Worm (Caenorhabditis elegans) whole organism, late embryonic: Measurements from ENCODE around the gene inx-11.

Source experiments
- C38D4.7 ChIP-seq: fragments of 200-800 bp; sonication (Bioruptor generic); optimal IDR thresholded peaks from 2 replicates; lab custom pipeline; 2018; ENCODE audit warnings: mild to moderate bottlenecking, missing genetic modification characterization, moderate library complexity, missing compliant biosample characterization
- F13H6.1 ChIP-seq: sonication (generic microtip); optimal IDR thresholded peaks from 2 replicates; lab custom pipeline; 2016; ENCODE audit warnings: missing genetic modification characterization, missing compliant biosample characterization
- K02D7.2 ChIP-seq: sonication (generic microtip); optimal IDR thresholded peaks from 2 replicates; lab custom pipeline; 2017; ENCODE audit warnings: mild to moderate bottlenecking, missing genetic modification characterization, missing compliant biosample characterization
- K09A11.1 ChIP-seq: sonication (generic microtip); optimal IDR thresholded peaks from 2 replicates; lab custom pipeline; 2017; ENCODE audit warnings: antibody characterized with exemption, mild to moderate bottlenecking, missing genetic modification characterization, missing compliant biosample characterization; ENCODE audit not compliant: insufficient read depth
- Y22D7AL.16 ChIP-seq: sonication (generic microtip); optimal IDR thresholded peaks from 2 replicates; lab custom pipeline; 2016; ENCODE audit warnings: missing genetic modification characterization, missing compliant biosample characterization
- ahr-1 ChIP-seq: sonication (generic microtip); optimal IDR thresholded peaks from 2 replicates; lab custom pipeline; 2016; ENCODE audit warnings: missing genetic modification characterization, missing compliant biosample characterization
- ama-1 ChIP-seq: fragments of 150-350 bp; optimal IDR thresholded peaks from 2 replicates; lab custom pipeline; 2014
- ceh-14 ChIP-seq: sonication (generic microtip); optimal IDR thresholded peaks from 2 replicates; lab custom pipeline; 2016; ENCODE audit warnings: missing genotype, missing genetic modification characterization, missing compliant biosample characterization
- ceh-18 ChIP-seq: sonication (generic microtip); optimal IDR thresholded peaks from 2 replicates; lab custom pipeline; 2016; ENCODE audit warnings: missing genetic modification characterization, missing compliant biosample characterization
- ceh-22 ChIP-seq: sonication (generic microtip); optimal IDR thresholded peaks from 2 replicates; lab custom pipeline; 2017; ENCODE audit warnings: missing biosample characterization, missing genetic modification characterization
- ceh-24 ChIP-seq: sonication (generic microtip); optimal IDR thresholded peaks from 2 replicates; lab custom pipeline; 2016; ENCODE audit warnings: mild to moderate bottlenecking, missing genetic modification characterization, missing compliant biosample characterization
- ceh-31 ChIP-seq: sonication (generic microtip); optimal IDR thresholded peaks from 2 replicates; lab custom pipeline; 2016; ENCODE audit warnings: missing genetic modification characterization, missing compliant biosample characterization
- ceh-34 ChIP-seq: sonication (generic microtip); optimal IDR thresholded peaks from 2 replicates; lab custom pipeline; 2016; ENCODE audit warnings: mild to moderate bottlenecking, missing genetic modification characterization, missing compliant biosample characterization
- ceh-45 ChIP-seq: fragments of 200-800 bp; sonication (Bioruptor generic); IDR thresholded peaks from 2 replicates; pipeline ENCODE4 v1.3.6; 2022; ENCODE audit warnings: missing genetic modification reagents, missing genetic modification characterization, missing compliant biosample characterization
- ceh-6 ChIP-seq: fragments of 200-800 bp; sonication (Bioruptor generic); optimal IDR thresholded peaks from 2 replicates; lab custom pipeline; 2018; ENCODE audit warnings: mild to moderate bottlenecking, missing genetic modification characterization, missing compliant biosample characterization
- che-1 ChIP-seq: sonication (generic microtip); optimal IDR thresholded peaks from 2 replicates; lab custom pipeline; 2016; ENCODE audit warnings: mild to moderate bottlenecking, missing genetic modification characterization, missing compliant biosample characterization
- dmd-4 ChIP-seq: sonication (generic microtip); optimal IDR thresholded peaks from 2 replicates; lab custom pipeline; 2016; ENCODE audit warnings: borderline replicate concordance, missing genetic modification characterization, missing compliant biosample characterization
- dve-1 ChIP-seq: sonication (generic microtip); optimal IDR thresholded peaks from 2 replicates; lab custom pipeline; 2017; ENCODE audit warnings: antibody characterized with exemption, mild to moderate bottlenecking, missing genetic modification characterization, missing compliant biosample characterization
- elt-2 ChIP-seq: sonication (generic microtip); optimal IDR thresholded peaks from 2 replicates; lab custom pipeline; 2016; ENCODE audit warnings: missing genetic modification reagents, missing genetic modification characterization, missing compliant biosample characterization
- eyg-1 ChIP-seq: sonication (generic microtip); optimal IDR thresholded peaks from 2 replicates; lab custom pipeline; 2016; ENCODE audit warnings: missing genotype, missing genetic modification characterization, missing compliant biosample characterization
- fkh-10 ChIP-seq: fragments of 150-350 bp; optimal IDR thresholded peaks from 2 replicates; lab custom pipeline; 2014; ENCODE audit warnings: missing biosample characterization, missing genetic modification reagents, missing genetic modification characterization
- fkh-6 ChIP-seq: sonication (generic microtip); optimal IDR thresholded peaks from 2 replicates; lab custom pipeline; 2016; ENCODE audit warnings: missing genetic modification characterization, missing compliant biosample characterization
- hlh-15 ChIP-seq: sonication (generic microtip); optimal IDR thresholded peaks from 2 replicates; lab custom pipeline; 2016; ENCODE audit warnings: missing genetic modification characterization, missing compliant biosample characterization
- hlh-6 ChIP-seq: sonication (generic microtip); optimal IDR thresholded peaks from 2 replicates; lab custom pipeline; 2016; ENCODE audit warnings: missing genotype, missing genetic modification characterization, missing compliant biosample characterization
- hlh-8 ChIP-seq: sonication (generic microtip); optimal IDR thresholded peaks from 2 replicates; lab custom pipeline; 2016; ENCODE audit warnings: missing genotype, missing genetic modification characterization, missing compliant biosample characterization
- lim-6 ChIP-seq: sonication (generic microtip); optimal IDR thresholded peaks from 2 replicates; lab custom pipeline; 2016; ENCODE audit warnings: missing genetic modification characterization, missing compliant biosample characterization
- lin-11 ChIP-seq: fragments of 200-800 bp; sonication (Bioruptor generic); optimal IDR thresholded peaks from 2 replicates; lab custom pipeline; 2018; ENCODE audit warnings: mild to moderate bottlenecking, missing genetic modification characterization, missing compliant biosample characterization
- madf-2 ChIP-seq: sonication (generic microtip); optimal IDR thresholded peaks from 2 replicates; lab custom pipeline; 2017; ENCODE audit warnings: missing genetic modification characterization, missing compliant biosample characterization
- mec-3 ChIP-seq: sonication (generic microtip); optimal IDR thresholded peaks from 2 replicates; lab custom pipeline; 2016; ENCODE audit warnings: borderline replicate concordance, missing genetic modification characterization, missing compliant biosample characterization
- nhr-11 ChIP-seq: fragments of 150-350 bp; optimal IDR thresholded peaks from 2 replicates; lab custom pipeline; 2014; ENCODE audit warnings: missing biosample characterization, missing genetic modification characterization
- pag-3 ChIP-seq: sonication (generic microtip); optimal IDR thresholded peaks from 2 replicates; lab custom pipeline; 2016; ENCODE audit warnings: missing compliant biosample characterization, missing genetic modification characterization, borderline replicate concordance
- pax-1 ChIP-seq: fragments of 150-350 bp; optimal IDR thresholded peaks from 2 replicates; lab custom pipeline; 2014; ENCODE audit warnings: missing biosample characterization, missing genetic modification characterization
- sdc-2 ChIP-seq: sonication (generic microtip); optimal IDR thresholded peaks from 2 replicates; lab custom pipeline; 2016; ENCODE audit warnings: missing genotype, missing genetic modification characterization, missing compliant biosample characterization
- sox-2 ChIP-seq: fragments of 200-800 bp; sonication (Bioruptor generic); IDR thresholded peaks from 2 replicates; pipeline ENCODE4 v1.3.6; 2022; ENCODE audit warnings: missing genetic modification reagents, missing genetic modification characterization, missing compliant biosample characterization
- syd-9 ChIP-seq: sonication (generic microtip); optimal IDR thresholded peaks from 2 replicates; lab custom pipeline; 2016; ENCODE audit warnings: mild to moderate bottlenecking, missing genetic modification characterization, moderate library complexity, missing compliant biosample characterization
- tbx-7 ChIP-seq: sonication (generic microtip); optimal IDR thresholded peaks from 2 replicates; lab custom pipeline; 2016; ENCODE audit warnings: missing genotype, missing genetic modification characterization, missing compliant biosample characterization
- ttx-3 ChIP-seq: sonication (generic microtip); optimal IDR thresholded peaks from 2 replicates; lab custom pipeline; 2016; ENCODE audit warnings: missing genetic modification reagents, missing genetic modification characterization, missing compliant biosample characterization
- unc-3 ChIP-seq, 2 experiments: fragments of 200-800 bp in 1 of 2; sonication (Bioruptor generic) in 1 of 2; sonication (generic microtip) in 1 of 2; conservative IDR thresholded peaks in 1 of 2; optimal IDR thresholded peaks in 1 of 2; 2 replicates each; pipeline versions ENCODE4 v1.3.6 to Lab custom; 2016 to 2022; ENCODE audit warnings: missing compliant biosample characterization in 2 of 2, missing genetic modification characterization in 2 of 2, missing genetic modification reagents in 1 of 2
- zip-5 ChIP-seq: sonication (generic microtip); optimal IDR thresholded peaks from 2 replicates; lab custom pipeline; 2016; ENCODE audit warnings: missing genetic modification characterization, missing compliant biosample characterization

inx-11 gene

DNA sequence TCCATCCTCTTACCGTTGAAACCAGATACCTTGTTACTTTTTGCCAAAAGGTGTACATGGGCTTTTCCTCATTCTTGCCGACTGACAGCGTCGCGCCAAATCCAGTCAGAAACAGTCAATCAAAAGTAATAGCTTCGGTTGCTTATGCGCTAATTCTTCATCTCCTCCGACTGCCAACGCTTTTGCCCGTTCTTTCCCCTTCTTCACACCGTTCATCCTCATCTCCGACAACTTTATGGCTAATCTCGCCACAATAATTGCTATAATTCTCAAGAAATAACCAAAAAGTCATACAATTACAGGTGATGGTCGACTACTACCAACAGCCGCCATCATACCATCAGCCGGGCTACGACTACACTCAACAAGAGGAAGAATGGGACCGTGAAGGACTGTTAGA lies 8.9 kb upstream of the inx-11 start, which contains the start of gene atn-1:
atn-1 (plus strand) TSS at position 301 of the 400 bp plus-strand sequence.
- no peak for TF ChIP-seq sdc-2 (tag; lab: Kevin White, UChicago)
- no peak for TF ChIP-seq tbx-7
- TF ChIP-seq eyg-1 (tag; lab: Kevin White, UChicago) = no peak
- no peak for TF ChIP-seq ttx-3 (tag; lab: Kevin White, UChicago)
- no peak for TF ChIP-seq K02D7.2
- no peak for TF ChIP-seq zip-5
- no peak for TF ChIP-seq madf-2 (tag; lab: Kevin White, UChicago)
- no peak for TF ChIP-seq hlh-8
- no peak for TF ChIP-seq pax-1
- no peak for TF ChIP-seq dve-1 (tag; lab: Kevin White, UChicago)
- no peak for TF ChIP-seq ceh-22 (tag; lab: Kevin White, UChicago)
- no peak for TF ChIP-seq K09A11.1 (tag; lab: Kevin White, UChicago)
- no peak for TF ChIP-seq hlh-6 (tag; lab: Kevin White, UChicago)
- TF ChIP-seq nhr-11 (tag; lab: Kevin White, UChicago) = no peak
- TF ChIP-seq ceh-31 (tag; lab: Kevin White, UChicago) = no peak
- TF ChIP-seq lim-6 (tag; lab: Kevin White, UChicago) = no peak

DNA sequence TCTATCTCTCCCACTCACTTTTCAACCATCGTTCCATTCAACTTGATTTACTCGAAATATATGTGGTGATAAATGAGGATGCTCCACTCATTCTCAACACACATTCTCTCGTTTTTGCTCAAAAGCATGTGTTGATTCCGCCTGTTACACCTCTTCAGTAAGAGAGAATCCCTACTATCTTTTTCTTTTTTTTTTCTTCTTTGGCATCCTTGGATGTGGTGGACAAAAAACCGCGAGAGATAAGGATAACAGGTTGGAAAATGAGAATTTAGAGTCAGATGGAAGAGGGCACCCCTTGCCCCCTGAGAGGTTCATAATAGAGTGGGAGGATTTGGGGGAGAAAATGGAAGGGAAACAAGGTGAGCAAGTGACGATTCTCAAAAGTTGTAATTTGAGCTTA lies 8.0 kb upstream of the inx-11 start:
- TF ChIP-seq ceh-18 (peak; percentile 49), hlh-15 (tag; lab: Kevin White, UChicago) (no peak)

DNA sequence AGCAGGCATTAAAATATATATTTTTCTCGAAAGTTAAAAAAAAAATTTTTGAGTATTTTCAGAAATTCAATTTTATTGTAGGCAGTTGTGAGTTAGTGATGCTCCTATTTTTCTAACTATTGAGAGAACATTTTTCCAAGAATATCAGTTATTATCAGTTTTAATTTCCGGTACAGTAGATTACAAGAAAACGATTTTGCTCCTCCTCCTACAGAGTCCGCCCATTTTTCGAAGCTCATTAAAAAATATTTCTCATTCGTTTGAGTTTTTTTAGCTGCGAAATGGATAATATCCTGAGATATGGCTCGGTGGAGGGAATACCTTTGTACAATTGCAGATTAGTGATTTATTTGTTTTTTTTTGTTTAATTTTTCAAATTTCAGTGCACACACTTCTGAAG lies 2.4 kb upstream of the inx-11 start, which contains the start of gene srt-39:
srt-39 (plus strand) TSS at position 301 of the 400 bp plus-strand sequence.
- TF ChIP-seq fkh-10 (GFP tag; lab: Kevin White, UChicago) = no peak
- TF ChIP-seq hlh-15 (tag; lab: Kevin White, UChicago) = no peak
- TF ChIP-seq ceh-34 = no peak
- TF ChIP-seq Y22D7AL.16 (tag; lab: Kevin White, UChicago) = no peak
- no peak for TF ChIP-seq C38D4.7 (GFP tag; lab: Kevin White, UChicago)
- TF ChIP-seq K09A11.1 (tag; lab: Kevin White, UChicago) = no peak
- no peak for TF ChIP-seq lin-11 (tag; lab: Kevin White, UChicago)
- TF ChIP-seq ceh-6 (GFP tag; lab: Kevin White, UChicago) = no peak
- TF ChIP-seq hlh-6 (tag; lab: Kevin White, UChicago) = no peak
- no peak for TF ChIP-seq zip-5
- no peak for TF ChIP-seq unc-3 (GFP tag; conservative IDR thresholded peaks at IDR 0.05; lab: Robert Waterston, UW)
- TF ChIP-seq unc-3 (tag; optimal IDR thresholded peaks at IDR 0.05; lab: Kevin White, UChicago) = no peak
- no peak for TF ChIP-seq syd-9 (tag; lab: Kevin White, UChicago)

DNA sequence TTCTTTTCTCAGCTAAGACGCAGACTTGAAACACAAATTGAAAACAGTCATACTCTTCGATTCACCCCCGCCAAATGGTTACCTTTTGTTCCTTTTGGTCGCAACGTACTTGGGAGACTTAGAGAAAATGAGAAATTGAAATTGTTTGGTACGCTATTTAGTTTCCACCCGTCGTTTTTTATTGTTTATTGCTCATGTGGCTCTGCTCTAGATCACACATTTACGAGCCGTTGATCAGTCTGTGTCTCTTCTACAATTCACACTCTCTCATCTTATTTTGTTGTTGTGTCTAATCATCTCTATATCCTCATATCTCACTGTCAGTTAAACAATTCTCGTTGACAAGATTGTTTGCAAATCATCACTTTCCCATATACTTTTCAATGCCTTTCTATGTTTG lies 968 bp downstream of the inx-11 start:
- no peak for TF ChIP-seq fkh-6 (tag; lab: Kevin White, UChicago)
- TF ChIP-seq hlh-8 = no peak

DNA sequence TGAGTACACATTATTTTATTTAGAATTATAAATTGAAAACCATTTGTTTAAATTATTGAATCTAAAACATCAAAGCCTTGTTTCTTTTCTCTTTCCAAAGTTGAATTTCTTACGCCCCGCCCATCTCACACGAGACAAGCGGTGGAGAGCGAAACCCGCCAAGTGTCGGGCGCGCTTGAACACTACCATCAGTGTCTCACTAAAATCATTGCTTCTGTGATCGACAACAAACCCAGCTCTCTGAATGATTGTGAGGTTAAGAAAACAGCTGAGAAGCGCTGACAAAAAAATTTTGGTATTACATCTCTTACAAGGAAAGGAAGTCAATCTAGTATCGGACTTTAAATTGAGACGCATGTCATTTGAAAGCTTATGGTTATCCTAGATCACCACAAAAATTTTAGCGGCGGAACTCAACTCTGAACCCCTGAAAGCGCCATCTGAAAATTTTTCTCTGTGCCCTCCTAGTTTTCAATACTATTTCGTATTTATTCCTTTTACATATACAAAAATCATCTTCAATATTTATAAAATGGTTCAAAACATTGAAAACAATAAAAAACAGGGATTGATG lies 4.1 kb downstream of the inx-11 start:
- TF ChIP-seq F13H6.1 (no peak), pag-3 (tag; lab: Kevin White, UChicago) (no peak), elt-2 (tag; lab: Kevin White, UChicago) (no peak), ttx-3 (tag; lab: Kevin White, UChicago) (no peak)
- TF ChIP-seq, all 69 proteins: peak for 0

DNA sequence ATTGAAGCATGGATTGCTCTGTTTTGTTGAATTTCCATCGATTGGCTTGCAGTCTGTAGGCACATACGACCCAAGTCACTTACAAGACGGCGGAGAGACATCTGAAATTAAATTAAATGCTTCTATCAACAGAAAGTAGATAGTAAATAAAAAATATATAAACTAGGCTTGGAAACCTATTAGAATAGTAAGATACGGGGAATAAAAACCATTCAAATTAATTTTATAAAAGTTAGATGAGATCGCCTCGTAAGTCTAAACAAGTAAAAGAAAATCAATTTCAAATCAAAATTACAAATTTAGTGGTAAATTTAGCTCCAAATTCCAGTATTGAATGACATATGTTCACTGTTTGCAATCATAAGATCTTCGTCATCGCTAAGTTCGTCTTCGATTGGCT lies 7.5 kb downstream of the inx-11 start, which contains the start of gene mrps-11:
mrps-11 (minus strand) TSS at position 101 of the 400 bp plus-strand sequence.
- TF ChIP-seq ceh-18 = no peak
- no peak for TF ChIP-seq pag-3 (tag; lab: Kevin White, UChicago)
- TF ChIP-seq nhr-11 (tag; lab: Kevin White, UChicago) = no peak
- TF ChIP-seq F13H6.1 = no peak
- no peak for TF ChIP-seq tbx-7
- no peak for TF ChIP-seq mec-3 (tag; lab: Kevin White, UChicago)
- no peak for TF ChIP-seq hlh-6 (tag; lab: Kevin White, UChicago)
- TF ChIP-seq ahr-1 (tag; lab: Kevin White, UChicago) = no peak
- TF ChIP-seq C38D4.7 (GFP tag; lab: Kevin White, UChicago) = no peak
- TF ChIP-seq che-1 (tag; lab: Kevin White, UChicago) = no peak
- no peak for TF ChIP-seq dmd-4 (tag; lab: Kevin White, UChicago)
- no peak for TF ChIP-seq ceh-24 (tag; lab: Kevin White, UChicago)
- TF ChIP-seq sox-2 (GFP tag; lab: Robert Waterston, UW) = no peak
- no peak for TF ChIP-seq ceh-14 (tag; lab: Kevin White, UChicago)
- TF ChIP-seq ama-1 (lab: Kevin White, UChicago) = no peak
- TF ChIP-seq ceh-45 (GFP tag; lab: Robert Waterston, UW) = no peak
- no peak for TF ChIP-seq elt-2 (tag; lab: Kevin White, UChicago)
- TF ChIP-seq fkh-10 (GFP tag; lab: Kevin White, UChicago) = no peak
